Fruit fly (Drosophila melanogaster): ENCODE measurements around the gene Inx7.
A peak's percentile ranks its signal among the peaks of the same experiment; 100 is the strongest.

Gene Inx7

DNA sequence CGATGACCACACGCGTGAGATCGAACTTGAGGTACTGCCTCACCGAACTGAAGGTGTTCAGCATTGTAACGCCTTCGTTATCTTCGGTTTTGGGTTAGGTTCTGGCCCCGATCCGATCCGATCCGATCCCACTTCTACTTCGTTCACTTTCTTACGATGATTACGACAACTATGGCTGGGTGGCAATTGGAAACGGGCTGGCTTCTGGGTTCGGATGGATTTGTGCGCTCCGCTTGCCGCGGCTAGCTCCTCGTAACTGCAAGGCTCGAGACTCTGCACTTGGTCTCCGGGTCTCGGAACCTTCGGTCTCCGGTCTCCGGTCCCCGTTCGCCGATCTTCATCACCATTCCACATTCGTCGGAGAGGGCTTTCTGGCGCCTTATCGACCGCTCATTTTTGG is at the start of gene Inx7:
Inx7 (minus strand) TSS at position 263 of the 400 bp plus-strand sequence.
- TF ChIP-seq CTCF (optimal IDR thresholded peaks at IDR 0.05) (no peak), CG8478 (optimal IDR thresholded peaks at IDR 0.05) (no peak)

DNA sequence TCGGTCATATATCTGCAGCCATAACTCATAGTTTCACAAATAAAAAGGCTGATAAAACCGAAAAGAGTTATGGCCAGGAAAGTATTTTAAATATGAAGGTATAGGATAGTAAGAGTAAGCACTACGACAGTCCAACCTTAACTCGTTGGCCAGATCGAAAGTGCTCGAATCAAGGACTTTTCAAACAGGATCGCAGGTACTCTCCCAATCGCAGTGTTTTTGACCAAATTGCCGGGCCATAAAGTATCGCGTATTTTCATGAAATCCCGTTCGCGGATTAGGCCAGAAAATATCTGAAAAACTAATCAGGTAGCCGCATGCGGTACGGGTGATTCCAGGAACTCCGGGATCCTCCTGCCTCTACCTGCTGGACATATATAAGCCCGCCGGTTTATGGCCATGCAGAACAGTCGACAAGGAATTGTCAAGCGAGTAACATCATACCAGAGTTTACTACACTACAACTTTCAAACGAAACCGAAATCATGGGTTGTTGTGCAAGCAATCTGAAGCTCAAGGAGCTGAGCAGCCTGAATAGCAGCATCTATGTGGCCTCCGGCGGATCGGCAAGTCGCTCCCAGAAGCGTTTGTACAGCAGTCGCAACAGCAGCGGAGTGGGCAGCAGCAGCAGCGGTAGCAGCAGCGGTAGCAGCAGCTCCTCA is 46.9 kb upstream of the Inx7 start, which contains the start of gene CG14427:
CG14427 (plus strand) TSS at position 399 of the 662 bp plus-strand sequence.
- TF ChIP-seq CG8478 (optimal IDR thresholded peaks at IDR 0.05) (no peak), CTCF (optimal IDR thresholded peaks at IDR 0.05) (no peak)

DNA sequence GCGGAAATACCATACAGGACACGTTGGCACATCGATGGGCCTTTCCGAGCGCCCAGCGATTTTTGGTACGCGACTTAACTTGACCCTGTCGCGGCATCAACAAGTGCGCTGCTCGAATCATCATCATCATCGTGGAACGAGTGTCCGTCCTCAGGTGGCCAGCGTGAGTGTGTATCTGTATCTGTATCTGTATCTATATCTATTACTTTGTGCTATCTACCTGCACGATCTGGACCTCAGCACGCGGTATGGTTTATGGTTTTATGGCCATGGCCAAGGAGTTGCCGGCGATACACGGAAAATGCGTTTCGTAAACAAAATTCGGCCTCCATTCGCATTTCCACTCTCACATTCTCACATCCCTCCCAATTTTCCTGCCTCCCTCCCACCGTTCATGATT is 43.6 kb upstream of the Inx7 start:
- TF ChIP-seq CTCF (optimal IDR thresholded peaks at IDR 0.05) = no peak
- no peak for TF ChIP-seq CG8478 (optimal IDR thresholded peaks at IDR 0.05)

DNA sequence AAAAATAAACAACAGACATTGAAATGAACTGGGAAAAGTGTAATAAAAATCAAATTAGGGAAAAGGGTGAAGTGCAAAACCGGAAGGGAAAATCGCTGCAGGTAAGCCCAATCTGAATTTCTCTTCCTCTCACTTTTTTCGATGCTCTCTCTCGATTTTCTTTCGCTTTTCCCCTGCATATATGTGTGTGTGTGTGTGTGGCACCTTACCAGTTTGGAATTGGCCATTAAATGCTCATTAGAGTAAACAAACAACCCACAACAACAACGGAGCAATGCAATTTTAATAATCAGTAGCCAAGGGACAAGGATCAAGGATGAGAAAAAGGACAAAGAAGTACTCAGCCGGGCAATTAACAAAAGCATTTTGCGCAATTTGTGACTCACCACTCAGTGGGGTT is 41.5 kb upstream of the Inx7 start:
- TF ChIP-seq CG8478 (optimal IDR thresholded peaks at IDR 0.05) (no peak), CTCF (optimal IDR thresholded peaks at IDR 0.05) (no peak)

DNA sequence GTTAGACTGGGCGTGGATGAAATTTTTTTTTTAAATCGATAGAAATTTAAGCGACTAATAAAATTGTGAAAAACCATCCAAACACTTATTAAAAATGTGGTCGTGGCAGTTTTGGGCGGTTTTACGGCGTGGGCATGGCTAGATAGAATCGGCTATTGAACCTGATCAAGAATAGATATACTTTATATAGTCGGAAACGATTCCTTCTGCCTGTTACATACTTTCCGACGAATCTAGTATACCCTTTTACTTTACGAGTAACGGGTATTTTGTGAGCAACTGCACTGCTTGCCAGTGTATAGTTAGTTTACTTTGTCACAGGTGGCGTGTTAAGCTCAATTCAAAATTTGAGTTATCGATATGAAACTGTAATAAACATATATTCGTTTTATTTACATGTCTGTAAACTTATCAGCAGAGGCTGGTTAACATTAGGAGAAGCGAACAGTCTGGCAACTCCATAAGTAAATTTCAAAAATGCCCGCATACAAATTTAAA is 21.6 kb upstream of the Inx7 start:
- TF ChIP-seq CTCF (optimal IDR thresholded peaks at IDR 0.05) (peak; percentile 93 to 94), CG8478 (optimal IDR thresholded peaks at IDR 0.05) (no peak)

DNA sequence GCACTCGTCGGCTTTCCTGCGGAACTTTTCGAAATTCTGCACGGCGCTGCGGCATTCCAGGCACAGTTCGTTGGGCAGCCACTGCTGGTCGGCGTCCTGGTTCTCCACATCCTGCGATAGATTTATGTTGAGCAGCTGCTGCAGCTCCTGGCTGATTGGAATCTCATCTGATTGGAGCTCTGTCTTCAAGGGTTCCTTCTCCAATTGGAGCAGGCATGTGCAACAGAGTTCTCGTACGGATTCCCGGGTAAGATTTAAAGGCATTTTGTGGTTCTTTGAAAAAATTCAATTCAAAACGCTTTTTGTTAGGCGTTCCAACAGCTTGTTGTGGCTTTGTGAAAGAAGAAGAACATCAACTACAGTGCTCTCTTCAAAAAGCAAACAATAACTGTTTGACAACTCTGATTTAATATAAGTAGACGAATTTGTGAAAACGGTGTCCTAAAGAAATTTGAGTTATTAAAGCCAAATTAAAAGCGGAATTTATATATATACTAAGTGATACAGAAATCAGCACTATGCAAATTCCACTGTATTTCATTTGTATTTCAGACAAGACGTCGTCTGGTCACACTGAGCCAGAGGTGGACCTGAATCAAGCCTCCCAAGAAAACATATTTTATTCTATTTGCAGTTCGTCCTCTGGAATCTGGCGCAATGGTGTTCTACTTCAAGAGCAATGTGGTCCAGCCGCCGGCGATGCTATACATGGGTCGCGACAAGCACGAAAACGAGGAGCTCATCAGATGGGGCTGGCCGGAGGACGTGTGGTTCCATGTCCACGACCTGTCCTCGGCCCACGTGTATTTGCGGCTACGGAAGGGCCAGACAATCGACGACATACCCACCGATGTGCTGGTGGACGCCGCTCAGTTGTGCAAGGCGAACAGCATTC is 20.2 kb upstream of the Inx7 start, which contains the start of the genes CG3032 and CG4593:
CG3032 (minus strand) TSS at position 562 of the 895 bp plus-strand sequence.
CG4593 (plus strand) TSS at position 568 of the 895 bp plus-strand sequence.
- TF ChIP-seq CTCF (optimal IDR thresholded peaks at IDR 0.05) (no peak), CG8478 (optimal IDR thresholded peaks at IDR 0.05) (no peak)

DNA sequence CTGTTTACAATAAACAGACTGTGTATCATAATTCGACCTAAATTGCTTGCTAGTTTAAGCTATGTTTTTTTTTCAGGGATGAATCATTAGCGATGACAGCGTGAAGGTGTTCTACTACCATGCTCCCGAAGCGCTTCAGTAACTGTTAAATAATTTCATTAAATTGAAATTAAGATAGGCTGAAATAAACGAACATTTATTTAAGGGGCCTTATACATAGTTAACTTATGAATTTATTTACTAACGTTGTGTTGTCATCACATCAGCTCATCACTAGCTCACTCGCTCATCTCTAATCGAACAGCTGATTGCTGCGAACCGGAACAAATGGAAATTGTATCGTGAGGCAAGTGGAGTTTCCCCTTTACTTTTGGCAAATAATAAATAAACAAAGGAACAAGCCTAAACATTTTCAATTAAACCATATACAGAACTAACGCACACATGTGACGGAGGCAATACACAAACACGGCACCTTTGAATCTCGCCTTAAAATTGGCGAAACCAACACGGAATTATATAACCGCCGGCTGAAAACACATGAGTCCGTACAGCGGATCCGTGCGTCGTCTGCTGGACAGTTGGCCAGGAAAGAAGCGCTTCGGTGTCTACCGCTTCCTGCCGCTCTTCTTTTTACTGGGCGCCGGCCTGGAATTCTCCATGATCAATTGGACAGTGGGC is 17.8 kb upstream of the Inx7 start, which contains the start of the genes cm, sloth1 and sloth2:
cm (minus strand) TSS at position 83 of the 681 bp plus-strand sequence.
sloth1 (plus strand) TSS at position 295 of the 681 bp plus-strand sequence.
sloth2 (plus strand) TSS at position 295 of the 681 bp plus-strand sequence.
- TF ChIP-seq CTCF (optimal IDR thresholded peaks at IDR 0.05) (no peak), CG8478 (optimal IDR thresholded peaks at IDR 0.05) (no peak)

DNA sequence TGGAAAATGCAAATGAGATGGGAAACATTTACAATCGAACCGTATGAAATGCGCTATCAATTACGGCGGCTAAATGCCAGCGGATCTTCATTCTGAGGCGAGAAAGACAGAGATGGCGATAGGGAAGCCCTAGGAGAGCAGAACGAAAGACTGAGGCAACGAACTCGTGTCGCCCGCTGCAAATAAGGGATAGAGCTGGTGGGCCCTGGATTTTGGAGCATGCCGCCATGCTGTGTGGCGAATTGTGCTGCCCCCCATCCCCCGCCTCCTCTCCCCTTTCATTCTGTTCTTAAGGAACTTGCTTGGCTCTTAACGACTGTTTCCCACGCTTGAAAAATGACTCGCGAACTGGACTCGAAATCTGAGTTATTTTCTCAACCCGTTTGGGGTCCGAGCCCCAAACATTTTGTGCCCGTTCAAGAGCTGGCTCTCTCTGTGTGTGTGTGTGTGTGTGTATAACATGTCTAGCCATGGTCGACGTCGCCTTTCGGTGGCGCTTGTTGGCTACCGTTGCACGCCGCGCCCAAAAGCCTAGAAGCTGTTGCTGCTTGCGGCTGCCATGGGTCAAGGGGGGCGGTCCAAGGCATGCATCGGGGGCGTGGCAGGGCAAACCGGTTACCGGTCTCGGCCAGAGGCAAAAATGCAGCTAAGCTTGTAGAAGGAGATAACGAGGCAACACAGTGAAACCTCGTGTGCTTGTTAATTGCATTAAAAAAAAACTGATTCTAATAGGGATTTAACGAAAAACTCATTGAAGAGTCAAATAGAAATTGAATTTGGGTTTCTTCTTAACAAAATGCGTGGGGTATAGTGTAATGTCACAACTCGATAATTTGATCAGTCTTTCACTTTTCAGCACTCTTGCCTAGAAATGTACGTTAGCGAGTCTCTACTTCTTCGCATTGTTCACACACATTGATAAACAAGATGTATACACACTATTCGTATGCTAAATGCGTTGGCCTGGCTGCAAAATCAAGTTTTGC is 15.0 kb upstream of the Inx7 start:
- TF ChIP-seq CG8478 (optimal IDR thresholded peaks at IDR 0.05) = no peak
- no peak for TF ChIP-seq CTCF (optimal IDR thresholded peaks at IDR 0.05)

DNA sequence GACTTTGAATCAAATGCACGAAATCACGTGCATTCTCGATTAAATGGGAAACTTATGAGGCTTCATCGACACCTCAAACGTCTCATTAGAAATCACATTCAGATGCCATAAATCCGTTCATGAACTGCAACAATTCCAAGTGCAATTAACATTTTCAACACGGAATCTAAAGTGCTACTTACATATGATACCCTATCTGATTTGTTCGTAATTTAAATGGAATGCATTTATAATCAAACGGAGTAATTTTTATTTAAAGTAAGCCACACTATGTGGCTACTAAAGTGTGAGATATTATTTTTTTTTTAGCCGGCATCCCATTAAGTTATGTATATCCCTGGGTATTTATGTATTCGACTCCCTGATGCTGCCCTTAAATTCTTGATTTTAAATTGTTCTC is 14.3 kb upstream of the Inx7 start:
- TF ChIP-seq CG8478 (optimal IDR thresholded peaks at IDR 0.05) (no peak), CTCF (optimal IDR thresholded peaks at IDR 0.05) (no peak)

DNA sequence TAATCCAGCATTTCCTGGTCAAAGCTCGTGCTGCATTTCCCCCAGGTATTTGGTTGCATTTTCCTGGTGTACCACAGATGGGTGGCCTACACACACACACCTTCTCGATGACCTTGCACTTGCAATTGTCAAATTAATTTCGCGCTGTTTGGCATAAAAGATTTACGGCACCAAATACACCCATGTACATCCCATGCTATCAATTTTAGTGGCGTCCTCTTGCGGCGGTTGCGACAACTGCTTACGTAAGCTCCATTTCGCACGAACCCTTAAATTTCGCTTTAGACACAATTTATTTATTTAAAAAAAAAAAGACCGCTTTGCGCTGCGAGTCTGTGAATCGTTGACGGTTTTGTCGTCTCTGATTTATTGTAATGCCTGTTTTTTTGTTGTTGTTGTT is 12.0 kb upstream of the Inx7 start:
- TF ChIP-seq CTCF (optimal IDR thresholded peaks at IDR 0.05) = peak; percentile 60 to 72
- TF ChIP-seq CG8478 (optimal IDR thresholded peaks at IDR 0.05) = no peak

DNA sequence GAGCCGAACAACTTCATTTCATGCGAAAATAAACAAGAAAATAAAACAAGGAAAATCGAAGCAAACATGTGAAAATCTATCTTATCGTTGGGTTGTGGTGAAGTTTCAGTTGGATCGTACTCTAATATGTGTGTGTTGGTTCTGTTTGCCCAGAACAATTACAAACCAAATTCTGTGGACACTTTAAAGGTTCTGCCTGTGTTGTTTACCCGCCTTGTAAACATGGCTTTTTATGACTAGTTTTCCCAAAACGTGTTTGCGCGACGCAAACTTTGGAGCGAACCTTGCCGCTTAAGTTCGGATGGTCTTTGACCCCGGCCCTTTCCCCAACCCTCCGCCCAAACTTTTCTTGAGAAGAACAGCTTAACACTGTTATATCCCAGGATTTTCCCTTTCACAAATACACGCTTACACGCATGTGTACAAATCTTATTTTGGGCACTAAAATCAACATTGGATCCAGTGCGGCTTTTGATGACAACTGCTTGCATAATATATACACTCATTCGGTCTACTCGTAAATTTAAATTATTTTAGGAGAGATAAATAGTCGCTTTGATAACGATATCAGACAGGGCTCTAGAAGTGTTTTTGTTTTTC is 10.8 kb upstream of the Inx7 start:
- no peak for TF ChIP-seq CTCF (optimal IDR thresholded peaks at IDR 0.05)
- TF ChIP-seq CG8478 (optimal IDR thresholded peaks at IDR 0.05) = no peak

DNA sequence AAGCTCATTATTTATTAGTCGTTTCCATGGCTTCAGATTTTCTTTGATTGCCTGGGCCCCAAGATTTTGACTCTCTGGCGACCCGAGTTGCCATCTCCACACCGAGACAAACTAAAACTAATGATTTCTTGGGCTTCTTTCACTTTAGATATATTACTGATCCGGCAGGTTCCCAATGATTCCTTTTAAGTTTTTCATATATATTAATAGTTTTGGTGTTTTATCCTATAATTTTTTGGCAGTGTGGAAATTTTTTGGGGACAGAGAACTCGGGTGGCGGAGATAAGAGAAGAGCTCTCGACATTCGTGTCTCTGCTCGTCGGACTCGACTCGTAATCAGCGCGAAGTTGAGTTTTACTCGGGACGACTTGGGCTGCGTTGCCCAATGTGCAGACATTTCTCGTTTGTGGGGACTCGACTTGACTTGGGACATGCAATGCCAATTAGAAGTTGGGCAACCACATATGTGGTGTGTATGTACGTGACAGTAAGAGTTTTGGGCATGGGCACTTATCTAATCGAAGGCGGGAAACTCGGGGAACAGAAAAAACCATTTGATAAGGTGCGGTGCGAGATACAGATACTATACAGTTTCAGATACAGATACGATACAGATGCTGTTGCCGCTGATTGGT is 7.8 kb upstream of the Inx7 start:
- TF ChIP-seq CG8478 (optimal IDR thresholded peaks at IDR 0.05) (no peak), CTCF (optimal IDR thresholded peaks at IDR 0.05) (no peak)

All from S2 (cell line).